Fruit fly (Drosophila melanogaster): ENCODE results near the gene sick.

dm6 chr2L:19774278-19774677 lies 21.9 kb upstream of the sick start:
- TF ChIP-seq CG8478 (optimal IDR thresholded peaks at IDR 0.05) (no peak), EcR (GFP tag; optimal IDR thresholded peaks at IDR 0.05) (no peak), usp (GFP tag; optimal IDR thresholded peaks at IDR 0.05) (no peak)

All from whole organism.